Worm (Caenorhabditis elegans) whole organism, midembryonic: ENCODE measurements around the gene glb-6.

ENCODE experiments used
- T22C8.4 ChIP-seq: fragments of 200-800 bp; sonication (Bioruptor generic); IDR thresholded peaks from 2 replicates; pipeline ENCODE4 v1.3.6; 2022; ENCODE audit warnings: missing genetic modification characterization, missing compliant biosample characterization
- cog-1 ChIP-seq: sonication (generic microtip); optimal IDR thresholded peaks from 2 replicates; lab custom pipeline; 2016; ENCODE audit warnings: missing genetic modification characterization, missing compliant biosample characterization
- flt-1 ChIP-seq: fragments of 200-800 bp; sonication (Bioruptor generic); IDR thresholded peaks from 2 replicates; pipeline ENCODE4 v1.3.6; 2022; ENCODE audit warnings: missing genetic modification characterization, missing compliant biosample characterization
- klf-2 ChIP-seq: fragments of 200-800 bp; sonication (Bioruptor generic); conservative IDR thresholded peaks from 2 replicates; pipeline ENCODE4 v1.3.6; 2022; ENCODE audit warnings: missing genetic modification reagents, missing genetic modification characterization, missing compliant biosample characterization
- med-1 ChIP-seq: sonication (generic microtip); optimal IDR thresholded peaks from 2 replicates; lab custom pipeline; 2017; ENCODE audit warnings: missing genetic modification characterization, mild to moderate bottlenecking, missing compliant biosample characterization, antibody characterized with exemption, missing genetic modification reagents; ENCODE audit not compliant: insufficient read depth
- ref-1 ChIP-seq: fragments of 200-800 bp; sonication (Bioruptor generic); conservative IDR thresholded peaks from 2 replicates; pipeline ENCODE4 v1.3.6; 2022; ENCODE audit warnings: missing genetic modification reagents, missing genetic modification characterization, missing compliant biosample characterization
- ztf-23 ChIP-seq: fragments of 200-800 bp; sonication (Bioruptor generic); IDR thresholded peaks from 2 replicates; pipeline ENCODE4 v1.3.6; 2022; ENCODE audit warnings: missing genetic modification reagents, missing genetic modification characterization, missing compliant biosample characterization
- ztf-29 ChIP-seq: fragments of 200-800 bp; sonication (Bioruptor generic); IDR thresholded peaks from 2 replicates; pipeline ENCODE4 v1.3.6; 2022; ENCODE audit warnings: missing genetic modification reagents, missing genetic modification characterization, missing compliant biosample characterization

- TF ChIP-seq cog-1 (tag; lab: Kevin White, UChicago) (no peak), klf-2 (no peak), ztf-23 (GFP tag; lab: Robert Waterston, UW) (no peak), med-1 (GFP tag; lab: Kevin White, UChicago) (no peak), T22C8.4 (GFP tag; lab: Robert Waterston, UW) (no peak), ztf-29 (GFP tag; lab: Robert Waterston, UW) (no peak), ref-1 (GFP tag; lab: Robert Waterston, UW) (no peak), flt-1 (no peak)
Measured at ce11 chrV:5538500-5538899, 31.8 kb downstream of the glb-6 start, which contains the start of gene cft-1.
